Fruit fly (Drosophila melanogaster) whole organism, embryonic: Measurements from ENCODE around the gene Arv1.
A peak's percentile ranks its signal among the peaks of the same experiment; 100 is the strongest.

Experiments used
- ATbp ChIP-seq: fragments of 200-800 bp; sonication (Bioruptor generic); optimal IDR thresholded peaks from 2 replicates; lab custom pipeline; 2017; ENCODE audit warnings: missing biosample characterization, mild to moderate bottlenecking, missing genetic modification characterization, missing genetic modification reagents
- Atf3 ChIP-seq: fragments of 200-800 bp; sonication (Bioruptor generic); optimal IDR thresholded peaks from 3 replicates; lab custom pipeline; 2016; ENCODE audit warnings: missing biosample characterization, missing genetic modification characterization
- CG12155 ChIP-seq: fragments of 200-800 bp; sonication (Bioruptor generic); optimal IDR thresholded peaks from 3 replicates; lab custom pipeline; 2016; ENCODE audit warnings: missing biosample characterization, missing genetic modification characterization
- CG12942 ChIP-seq: fragments of 200-800 bp; sonication (Bioruptor generic); optimal IDR thresholded peaks from 3 replicates; lab custom pipeline; 2016; ENCODE audit warnings: missing biosample characterization, missing genetic modification characterization
- CG1529 ChIP-seq: fragments of 200-800 bp; sonication (Bioruptor generic); optimal IDR thresholded peaks from 3 replicates; lab custom pipeline; 2018; ENCODE audit warnings: missing biosample characterization, missing genetic modification characterization
- CG1603 ChIP-seq: fragments of 200-800 bp; sonication (Bioruptor generic); optimal IDR thresholded peaks from 2 replicates; lab custom pipeline; 2019; ENCODE audit warnings: missing biosample characterization, mild to moderate bottlenecking, missing genetic modification characterization, moderate library complexity
- CG16779 ChIP-seq: fragments of 200-800 bp; sonication (Bioruptor generic); IDR thresholded peaks from 2 replicates; pipeline ENCODE4 v1.3.6; 2022; ENCODE audit warnings: missing biosample characterization, missing genetic modification characterization
- CG16813 ChIP-seq: fragments of 200-800 bp; sonication (Bioruptor generic); IDR thresholded peaks from 3 replicates; pipeline ENCODE4 v1.3.6; 2022; ENCODE audit warnings: missing biosample characterization, missing genetic modification characterization; ENCODE audit not compliant: partially characterized antibody
- CG16863 ChIP-seq: fragments of 200-800 bp; sonication (Bioruptor generic); optimal IDR thresholded peaks from 3 replicates; lab custom pipeline; 2016; ENCODE audit warnings: missing biosample characterization, missing genetic modification characterization
- CG17385 ChIP-seq: fragments of 200-800 bp; sonication (Bioruptor generic); optimal IDR thresholded peaks from 3 replicates; lab custom pipeline; 2018; ENCODE audit warnings: missing biosample characterization, mild to moderate bottlenecking, missing genetic modification characterization
- CG34422 ChIP-seq: fragments of 200-800 bp; sonication (Bioruptor generic); IDR thresholded peaks from 3 replicates; pipeline ENCODE4 v1.3.6; 2022; ENCODE audit warnings: missing biosample characterization, missing genetic modification characterization
- CG3726 ChIP-seq: fragments of 200-800 bp; sonication (Bioruptor generic); IDR thresholded peaks from 3 replicates; pipeline ENCODE4, ENCODE4 v1.3.6; 2022; ENCODE audit warnings: missing biosample characterization, missing genetic modification characterization
- CG3847 ChIP-seq: fragments of 200-800 bp; sonication (Bioruptor generic); IDR thresholded peaks from 2 replicates; pipeline ENCODE4 v1.3.6; 2022; ENCODE audit warnings: missing biosample characterization, missing genetic modification characterization
- CG4360 ChIP-seq: fragments of 200-800 bp; sonication (Bioruptor generic); IDR thresholded peaks from 2 replicates; pipeline ENCODE4 v1.3.6; 2022; ENCODE audit warnings: missing biosample characterization, missing genetic modification characterization
- CG6175 ChIP-seq: fragments of 200-800 bp; sonication (Bioruptor generic); IDR thresholded peaks from 3 replicates; pipeline ENCODE4 v1.3.6; 2022; ENCODE audit warnings: missing biosample characterization, missing genetic modification characterization
- CG6254 ChIP-seq: fragments of 200-800 bp; sonication (Bioruptor generic); optimal IDR thresholded peaks from 3 replicates; lab custom pipeline; 2017; ENCODE audit warnings: mild to moderate bottlenecking, missing biosample characterization, missing genetic modification reagents, missing genetic modification characterization
- CG8478 ChIP-seq: fragments of >200 bp; optimal IDR thresholded peaks from 2 replicates; lab custom pipeline; 2018
- CkIIα-i1 ChIP-seq: fragments of 200-800 bp; sonication (Bioruptor generic); IDR thresholded peaks from 2 replicates; pipeline ENCODE4 v1.3.6; 2022; ENCODE audit warnings: missing biosample characterization, missing genetic modification characterization
- D19B ChIP-seq: fragments of 200-800 bp; sonication (Bioruptor generic); optimal IDR thresholded peaks from 2 replicates; lab custom pipeline; 2017; ENCODE audit warnings: missing biosample characterization, mild to moderate bottlenecking, missing genetic modification characterization
- Deaf1 ChIP-seq: fragments of 200-800 bp; optimal IDR thresholded peaks from 3 replicates; lab custom pipeline; 2019; ENCODE audit warnings: missing biosample characterization, mild to moderate bottlenecking, missing genetic modification characterization, moderate library complexity
- Dip2 ChIP-seq: fragments of 200-800 bp; sonication (Bioruptor generic); IDR thresholded peaks from 2 replicates; pipeline ENCODE4 v1.3.6; 2022; ENCODE audit warnings: missing biosample characterization, missing genetic modification characterization
- ERR ChIP-seq: fragments of 200-800 bp; sonication (Bioruptor generic); optimal IDR thresholded peaks from 2 replicates; lab custom pipeline; 2016; ENCODE audit warnings: missing biosample characterization, missing genetic modification characterization
- GATAe ChIP-seq: fragments of 200-800 bp; sonication (Bioruptor generic); conservative IDR thresholded peaks from 2 replicates; pipeline ENCODE4 v1.3.6; 2022; ENCODE audit warnings: missing biosample characterization, missing genetic modification characterization
- Gsc ChIP-seq: fragments of 200-800 bp; sonication (Bioruptor generic); IDR thresholded peaks from 2 replicates; pipeline ENCODE4 v1.3.6; 2022; ENCODE audit warnings: missing biosample characterization, missing genetic modification characterization
- HHEX ChIP-seq: fragments of 200-800 bp; sonication (Bioruptor generic); optimal IDR thresholded peaks from 3 replicates; lab custom pipeline; 2017; ENCODE audit warnings: missing biosample characterization, mild to moderate bottlenecking, missing genetic modification characterization, missing genetic modification reagents
- HLH3B ChIP-seq: fragments of 200-800 bp; sonication (Bioruptor generic); IDR thresholded peaks from 2 replicates; pipeline ENCODE4 v1.3.6; 2022; ENCODE audit warnings: missing biosample characterization, missing genetic modification characterization
- Lhr ChIP-seq: fragments of 200-800 bp; sonication (Bioruptor generic); optimal IDR thresholded peaks from 3 replicates; lab custom pipeline; 2017; ENCODE audit warnings: mild to moderate bottlenecking, missing biosample characterization, missing genetic modification reagents, missing genetic modification characterization
- Meics ChIP-seq: fragments of 200-800 bp; sonication (Bioruptor generic); optimal IDR thresholded peaks from 2 replicates; lab custom pipeline; 2017; ENCODE audit warnings: missing biosample characterization, mild to moderate bottlenecking, missing genetic modification characterization
- Poxn ChIP-seq: fragments of 200-800 bp; sonication (Bioruptor generic); IDR thresholded peaks from 2 replicates; pipeline ENCODE4 v1.3.6; 2022; ENCODE audit warnings: missing biosample characterization, missing genetic modification characterization
- Tbp ChIP-seq: fragments of >200 bp; optimal IDR thresholded peaks from 2 replicates; lab custom pipeline; 2018; ENCODE audit warnings: missing biosample characterization, missing genetic modification characterization
- ac ChIP-seq: fragments of 200-800 bp; sonication (Bioruptor generic); optimal IDR thresholded peaks from 3 replicates; lab custom pipeline; 2017; ENCODE audit warnings: missing biosample characterization, mild to moderate bottlenecking, missing genetic modification characterization
- ara ChIP-seq: fragments of 200-800 bp; sonication (Bioruptor generic); IDR thresholded peaks from 2 replicates; pipeline ENCODE4 v1.3.6; 2022; ENCODE audit warnings: missing biosample characterization, missing genetic modification characterization
- chif ChIP-seq, 2 experiments: fragments of 200-800 bp; sonication (Bioruptor generic); optimal IDR thresholded peaks; 3 replicates each; lab custom pipeline; 2016; ENCODE audit warnings: missing biosample characterization in 2 of 2, missing genetic modification characterization in 2 of 2
- crol ChIP-seq: fragments of 200-800 bp; sonication (Bioruptor generic); IDR thresholded peaks from 2 replicates; pipeline ENCODE4 v1.3.6; 2022; ENCODE audit warnings: missing biosample characterization, missing genetic modification characterization
- dati ChIP-seq: fragments of 200-800 bp; sonication (Bioruptor generic); IDR thresholded peaks from 2 replicates; pipeline ENCODE4 v1.3.6; 2022; ENCODE audit warnings: missing biosample characterization, missing genetic modification characterization
- ewg ChIP-seq: fragments of 200-800 bp; sonication (Bioruptor generic); optimal IDR thresholded peaks from 3 replicates; lab custom pipeline; 2017; ENCODE audit warnings: mild to moderate bottlenecking, missing biosample characterization, missing genetic modification reagents, missing genetic modification characterization
- gcm2 ChIP-seq: fragments of 200-800 bp; sonication (Bioruptor generic); optimal IDR thresholded peaks from 2 replicates; lab custom pipeline; 2016; ENCODE audit warnings: missing biosample characterization, missing genetic modification characterization
- gfzf ChIP-seq: fragments of 200-800 bp; sonication (Bioruptor generic); optimal IDR thresholded peaks from 2 replicates; lab custom pipeline; 2016; ENCODE audit warnings: missing biosample characterization, mild to moderate bottlenecking, missing genetic modification characterization, moderate library complexity
- hth ChIP-seq: fragments of >200 bp; optimal IDR thresholded peaks from 2 replicates; lab custom pipeline; 2017; ENCODE audit warnings: inconsistent platforms
- jigr1 ChIP-seq: fragments of 200-800 bp; sonication (Bioruptor generic); IDR thresholded peaks from 3 replicates; pipeline ENCODE4 v1.3.6; 2022; ENCODE audit warnings: missing biosample characterization, missing genetic modification characterization
- nau ChIP-seq: fragments of 200-800 bp; sonication (Bioruptor generic); optimal IDR thresholded peaks from 3 replicates; lab custom pipeline; 2017; ENCODE audit warnings: missing biosample characterization, mild to moderate bottlenecking, missing genetic modification characterization, missing genetic modification reagents
- nerfin-1 ChIP-seq: fragments of 200-800 bp; sonication (Bioruptor generic); optimal IDR thresholded peaks from 3 replicates; lab custom pipeline; 2019; ENCODE audit warnings: missing biosample characterization, mild to moderate bottlenecking, missing genetic modification characterization, moderate library complexity
- peb ChIP-seq: fragments of 200-800 bp; sonication (Bioruptor generic); IDR thresholded peaks from 2 replicates; pipeline ENCODE4 v1.3.6; 2022; ENCODE audit warnings: missing biosample characterization, missing genetic modification characterization
- schlank ChIP-seq: fragments of 200-800 bp; sonication (Bioruptor generic); optimal IDR thresholded peaks from 2 replicates; lab custom pipeline; 2018; ENCODE audit warnings: missing biosample characterization, mild to moderate bottlenecking, missing genetic modification characterization
- scrt ChIP-seq: fragments of 200-800 bp; sonication (Bioruptor generic); optimal IDR thresholded peaks from 2 replicates; lab custom pipeline; 2018; ENCODE audit warnings: missing biosample characterization, mild to moderate bottlenecking, missing genetic modification characterization, moderate library complexity
- sens-2 ChIP-seq: fragments of 200-800 bp; sonication (Bioruptor generic); IDR thresholded peaks from 2 replicates; pipeline ENCODE4 v1.3.6; 2022; ENCODE audit warnings: missing biosample characterization, missing genetic modification characterization
- shn ChIP-seq: fragments of 200-800 bp; sonication (Bioruptor generic); optimal IDR thresholded peaks from 3 replicates; lab custom pipeline; 2016; ENCODE audit warnings: missing biosample characterization, missing genetic modification characterization
- tin ChIP-seq: fragments of 200-800 bp; sonication (Bioruptor generic); optimal IDR thresholded peaks from 3 replicates; lab custom pipeline; 2016; ENCODE audit warnings: missing biosample characterization, missing genetic modification characterization
- tna ChIP-seq: fragments of 200-800 bp; sonication (Bioruptor generic); IDR thresholded peaks from 2 replicates; pipeline ENCODE4 v1.3.6; 2022; ENCODE audit warnings: missing biosample characterization, missing genetic modification characterization; ENCODE audit not compliant: partially characterized antibody
- unpg ChIP-seq: fragments of 200-800 bp; sonication (Bioruptor generic); optimal IDR thresholded peaks from 3 replicates; lab custom pipeline; 2018; ENCODE audit warnings: missing biosample characterization, mild to moderate bottlenecking, missing genetic modification characterization, moderate library complexity
- wor ChIP-seq: fragments of 200-800 bp; sonication (Bioruptor generic); IDR thresholded peaks from 2 replicates; pipeline ENCODE4 v1.3.6; 2022; ENCODE audit warnings: missing biosample characterization, missing genetic modification characterization

Gene Arv1

dm6 chr3L:21507354-21507928 is 21.7 kb downstream of the Arv1 start, which contains the start of the genes Glg1 and M6 (continued):
- TF ChIP-seq tin: peak; percentile 60
- peak; percentile 75 for TF ChIP-seq CG12155 (GFP tag; lab: Kevin White, UChicago)
- TF ChIP-seq CkIIα-i1 (GFP tag; lab: Robert Waterston, UW): no peak
- peak; percentile 15 for TF ChIP-seq gfzf
- peak; percentile 54 for TF ChIP-seq unpg
- TF ChIP-seq ara (GFP tag; lab: Robert Waterston, UW): 0 out of 2 replicates have a peak, but pooled peaks have one; percentile 32
- TF ChIP-seq CG6175 (GFP tag; lab: Robert Waterston, UW): no peak
- peak; percentile 34 for TF ChIP-seq ERR (GFP tag; lab: Kevin White, UChicago)
- TF ChIP-seq ATbp (GFP tag; lab: Kevin White, UChicago): peak; percentile 2
- TF ChIP-seq chif (GFP tag; optimal IDR thresholded peaks at IDR 0.05; lab: Kevin White, UChicago): peak; percentile 4 to 54
- TF ChIP-seq crol (GFP tag; lab: Robert Waterston, UW): 0 out of 2 replicates have a peak, but pooled peaks have one; percentile 25
- TF ChIP-seq tna (GFP tag; lab: Robert Waterston, UW): peak; percentile 94
- TF ChIP-seq CG6254 (GFP tag; lab: Kevin White, UChicago): no peak
- TF ChIP-seq HLH3B: peak; percentile 35; the same call in 1 of the 2 replicates
- peak; percentile 73 for TF ChIP-seq CG3847 (GFP tag; lab: Robert Waterston, UW)
- no peak for TF ChIP-seq GATAe (GFP tag; lab: Robert Waterston, UW)
- peak; percentile 38 for TF ChIP-seq ewg (GFP tag; lab: Kevin White, UChicago)
- TF ChIP-seq CG16863 (GFP tag; lab: Kevin White, UChicago): peak; percentile 50
- no peak for TF ChIP-seq Gsc
- TF ChIP-seq Lhr (GFP tag; lab: Kevin White, UChicago): peak; percentile 49
- TF ChIP-seq HHEX (GFP tag; lab: Kevin White, UChicago): peak; percentile 47
- TF ChIP-seq Meics (GFP tag; lab: Kevin White, UChicago): peak; percentile 71
- no peak for TF ChIP-seq CG1529 (GFP tag; lab: Kevin White, UChicago)
- no peak for TF ChIP-seq dati (GFP tag; lab: Robert Waterston, UW)
- TF ChIP-seq CG16779 (GFP tag; lab: Robert Waterston, UW): no peak
- TF ChIP-seq sens-2: peak; percentile 35; the same call in 1 of the 2 replicates
- no peak for TF ChIP-seq CG3726
- peak; percentile 96 for TF ChIP-seq CG16813 (GFP tag; lab: Robert Waterston, UW)
- peak; percentile 32 for TF ChIP-seq Atf3 (GFP tag; lab: Kevin White, UChicago)
- peak; percentile 74 for TF ChIP-seq CG4360 (GFP tag; lab: Robert Waterston, UW)
- TF ChIP-seq nerfin-1: no peak
- TF ChIP-seq ac (GFP tag; lab: Kevin White, UChicago): no peak
- TF ChIP-seq CG8478 (lab: Kevin White, UChicago): no peak
- TF ChIP-seq Deaf1 (tag; lab: Kevin White, UChicago): peak; percentile 59
- no peak for TF ChIP-seq jigr1 (GFP tag; lab: Robert Waterston, UW)
- no peak for TF ChIP-seq schlank (tag; lab: Kevin White, UChicago)
- TF ChIP-seq CG17385 (GFP tag; lab: Kevin White, UChicago): peak; percentile 63
- TF ChIP-seq shn (GFP tag; lab: Kevin White, UChicago): peak; percentile 57
- no peak for TF ChIP-seq Tbp (GFP tag; lab: Kevin White, UChicago)
- peak; percentile 13 for TF ChIP-seq gcm2 (GFP tag; lab: Kevin White, UChicago)
- TF ChIP-seq Dip2 (GFP tag; lab: Robert Waterston, UW): no peak
- TF ChIP-seq hth (lab: Kevin White, UChicago): no peak
- TF ChIP-seq scrt (GFP tag; lab: Kevin White, UChicago): peak; percentile 74
- no peak for TF ChIP-seq nau (GFP tag; lab: Kevin White, UChicago)
- no peak; the same call in 2 of the 3 replicates for TF ChIP-seq CG34422 (GFP tag; lab: Robert Waterston, UW)
- TF ChIP-seq D19B (GFP tag; lab: Kevin White, UChicago): peak; percentile 21
- TF ChIP-seq wor (GFP tag; lab: Robert Waterston, UW): no peak
- 0 out of 2 replicates have a peak, but pooled peaks have one; percentile 13 for TF ChIP-seq peb (GFP tag; lab: Robert Waterston, UW)
- no peak for TF ChIP-seq Poxn (GFP tag; lab: Robert Waterston, UW)
- TF ChIP-seq CG1603 (tag; lab: Kevin White, UChicago): peak; percentile 65
- TF ChIP-seq CG12942 (GFP tag; lab: Kevin White, UChicago): peak; percentile 46
